Worm (Caenorhabditis elegans) whole organism, L4 larva: ENCODE measurements around the gene abhd-12.

Experiments
- F10B5.3 ChIP-seq: sonication (generic microtip); optimal IDR thresholded peaks from 2 replicates; lab custom pipeline; 2016; ENCODE audit warnings: mild to moderate bottlenecking, missing genetic modification characterization, missing compliant biosample characterization
- F37D6.2 ChIP-seq: sonication (generic microtip); optimal IDR thresholded peaks from 2 replicates; lab custom pipeline; 2016; ENCODE audit warnings: mild to moderate bottlenecking, missing genetic modification characterization, missing compliant biosample characterization
- R02D3.7 ChIP-seq: fragments of 150-350 bp; sonication (generic microtip); optimal IDR thresholded peaks from 3 replicates; lab custom pipeline; 2014; ENCODE audit warnings: missing biosample characterization, missing genetic modification characterization
- T20F7.1 ChIP-seq: fragments of 200-800 bp; sonication (Bioruptor generic); optimal IDR thresholded peaks from 2 replicates; lab custom pipeline; 2018; ENCODE audit warnings: mild to moderate bottlenecking, missing genetic modification characterization, missing compliant biosample characterization
- T26A8.4 ChIP-seq: fragments of 200-800 bp; sonication (Bioruptor generic); IDR thresholded peaks from 2 replicates; pipeline ENCODE4 v1.3.6; 2022; ENCODE audit warnings: missing genetic modification characterization, missing compliant biosample characterization
- Y5F2A.4 ChIP-seq: fragments of 200-800 bp; sonication (Bioruptor generic); optimal IDR thresholded peaks from 2 replicates; lab custom pipeline; 2018; ENCODE audit warnings: mild to moderate bottlenecking, missing genetic modification characterization, missing compliant biosample characterization
- Y75B8A.6 ChIP-seq: fragments of 200-800 bp; sonication (Bioruptor generic); IDR thresholded peaks from 2 replicates; pipeline ENCODE4 v1.3.6; 2022; ENCODE audit warnings: missing genetic modification reagents, missing genetic modification characterization, missing compliant biosample characterization
- aha-1 ChIP-seq: fragments of 150-350 bp; peaks from one replicate; lab custom pipeline; 2014; ENCODE audit warnings: missing biosample characterization, missing genetic modification characterization
- ctbp-1 ChIP-seq: fragments of 200-800 bp; sonication (Bioruptor generic); IDR thresholded peaks from 2 replicates; pipeline ENCODE4 v1.3.6; 2022; ENCODE audit warnings: missing genetic modification reagents, missing genetic modification characterization, missing compliant biosample characterization
- daf-12 ChIP-seq: fragments of 150-350 bp; optimal IDR thresholded peaks from 2 replicates; lab custom pipeline; 2014; ENCODE audit warnings: missing biosample characterization, missing genetic modification reagents, missing genetic modification characterization
- daf-16 ChIP-seq, 3 experiments: sonication (generic microtip); optimal IDR thresholded peaks; 2 replicates each; lab custom pipeline; 2016 to 2017; ENCODE audit warnings: missing genetic modification characterization in 3 of 3, missing genetic modification reagents in 3 of 3, mild to moderate bottlenecking in 2 of 3, missing compliant biosample characterization in 2 of 3, missing biosample characterization in 1 of 3, moderate library complexity in 1 of 3
- daf-8 ChIP-seq: fragments of 200-800 bp; sonication (Bioruptor generic); IDR thresholded peaks from 2 replicates; pipeline ENCODE4 v1.3.6; 2022; ENCODE audit warnings: missing genetic modification characterization, missing compliant biosample characterization
- dpl-1 ChIP-seq: fragments of 150-350 bp; optimal IDR thresholded peaks from 2 replicates; lab custom pipeline; 2014; ENCODE audit warnings: missing biosample characterization, missing genetic modification reagents, missing genetic modification characterization
- dve-1 ChIP-seq: sonication (generic microtip); optimal IDR thresholded peaks from 2 replicates; lab custom pipeline; 2017; ENCODE audit warnings: antibody characterized with exemption, mild to moderate bottlenecking, missing genetic modification characterization, missing compliant biosample characterization; ENCODE audit not compliant: insufficient read depth
- egl-43 ChIP-seq: fragments of 200-800 bp; sonication (Bioruptor generic); IDR thresholded peaks from 2 replicates; pipeline ENCODE4 v1.3.6; 2022; ENCODE audit warnings: missing genetic modification reagents, missing genetic modification characterization, missing compliant biosample characterization
- fkh-10 ChIP-seq: fragments of 150-350 bp; optimal IDR thresholded peaks from 2 replicates; lab custom pipeline; 2014; ENCODE audit warnings: missing biosample characterization, missing genetic modification reagents, missing genetic modification characterization
- gei-8 ChIP-seq: fragments of 200-800 bp; sonication (Bioruptor generic); optimal IDR thresholded peaks from 2 replicates; lab custom pipeline; 2018; ENCODE audit warnings: mild to moderate bottlenecking, missing genetic modification characterization, missing compliant biosample characterization
- hif-1 ChIP-seq, 2 experiments: sonication (generic microtip); optimal IDR thresholded peaks; 2 replicates each; lab custom pipeline; 2016 to 2017; ENCODE audit warnings: missing compliant biosample characterization in 2 of 2, missing genetic modification characterization in 2 of 2, missing genetic modification reagents in 2 of 2, missing genotype in 2 of 2, mild to moderate bottlenecking in 1 of 2
- hlh-30 ChIP-seq: sonication (generic microtip); optimal IDR thresholded peaks from 2 replicates; lab custom pipeline; 2017; ENCODE audit warnings: antibody characterized with exemption, mild to moderate bottlenecking, missing genetic modification characterization, missing compliant biosample characterization; ENCODE audit not compliant: insufficient read depth
- hmg-1.1 ChIP-seq: fragments of 200-800 bp; sonication (Bioruptor generic); IDR thresholded peaks from 2 replicates; pipeline ENCODE4 v1.3.6; 2022; ENCODE audit warnings: missing genetic modification reagents, missing genetic modification characterization, missing compliant biosample characterization
- lir-3 ChIP-seq: sonication (generic microtip); optimal IDR thresholded peaks from 2 replicates; lab custom pipeline; 2016; ENCODE audit warnings: mild to moderate bottlenecking, missing genetic modification characterization, missing compliant biosample characterization
- lsy-2 ChIP-seq, 2 experiments: fragments of 150-350 bp in 1 of 2; sonication (generic microtip) in 1 of 2; optimal IDR thresholded peaks; 2 replicates each; lab custom pipeline; 2014 to 2017; ENCODE audit warnings: missing biosample characterization in 2 of 2, missing genetic modification characterization in 2 of 2
- madf-5 ChIP-seq, 2 experiments: fragments of 200-800 bp; sonication (Bioruptor generic); IDR thresholded peaks; 2 replicates each; pipeline ENCODE4 v1.3.6; 2022; ENCODE audit warnings: missing compliant biosample characterization in 2 of 2, missing genetic modification characterization in 2 of 2
- madf-9 ChIP-seq: fragments of 200-800 bp; sonication (Bioruptor generic); conservative IDR thresholded peaks from 2 replicates; pipeline ENCODE4 v1.3.6; 2022; ENCODE audit warnings: missing genetic modification reagents, missing genetic modification characterization, missing compliant biosample characterization
- mdl-1 ChIP-seq, 2 experiments: fragments of 150-350 bp in 1 of 2; sonication (generic microtip) in 1 of 2; optimal IDR thresholded peaks; 2 replicates each; lab custom pipeline; 2014 to 2017; ENCODE audit warnings: missing biosample characterization in 2 of 2, missing genetic modification characterization in 2 of 2
- mep-1 ChIP-seq: fragments of 150-350 bp; sonication (generic microtip); optimal IDR thresholded peaks from 3 replicates; lab custom pipeline; 2014; ENCODE audit warnings: missing biosample characterization, missing genetic modification characterization
- mes-2 ChIP-seq: sonication (generic microtip); optimal IDR thresholded peaks from 2 replicates; lab custom pipeline; 2016; ENCODE audit warnings: missing genotype, mild to moderate bottlenecking, missing genetic modification characterization, missing compliant biosample characterization; ENCODE audit not compliant: poor library complexity, severe bottlenecking
- mxl-2 ChIP-seq: fragments of 200-800 bp; sonication (Bioruptor generic); conservative IDR thresholded peaks from 2 replicates; pipeline ENCODE4 v1.3.6; 2022; ENCODE audit warnings: missing genetic modification reagents, missing genetic modification characterization, missing compliant biosample characterization
- nhr-28 ChIP-seq: fragments of 150-350 bp; optimal IDR thresholded peaks from 2 replicates; lab custom pipeline; 2014; ENCODE audit warnings: missing biosample characterization, missing genetic modification characterization
- nhr-41 ChIP-seq: fragments of 200-800 bp; sonication (Bioruptor generic); IDR thresholded peaks from 2 replicates; pipeline ENCODE4 v1.3.6; 2022; ENCODE audit warnings: missing genetic modification reagents, missing genetic modification characterization, missing compliant biosample characterization
- nhr-42 ChIP-seq: fragments of 200-800 bp; sonication (Bioruptor generic); IDR thresholded peaks from 2 replicates; pipeline ENCODE4 v1.3.6; 2022; ENCODE audit warnings: missing genetic modification characterization, missing compliant biosample characterization
- nhr-48 ChIP-seq: sonication (generic microtip); optimal IDR thresholded peaks from 2 replicates; lab custom pipeline; 2016; ENCODE audit warnings: mild to moderate bottlenecking, missing genetic modification characterization, missing compliant biosample characterization
- nhr-6 ChIP-seq: fragments of 150-350 bp; optimal IDR thresholded peaks from 2 replicates; lab custom pipeline; 2014; ENCODE audit warnings: missing biosample characterization, missing genetic modification characterization
- nhr-76 ChIP-seq: fragments of 150-350 bp; optimal IDR thresholded peaks from 2 replicates; lab custom pipeline; 2014; ENCODE audit warnings: missing biosample characterization, missing genetic modification characterization
- nhr-77 ChIP-seq: fragments of 150-350 bp; optimal IDR thresholded peaks from 2 replicates; lab custom pipeline; 2014; ENCODE audit warnings: missing biosample characterization, missing genetic modification characterization
- pha-4 ChIP-seq, 2 experiments: fragments of 150-350 bp in 1 of 2; fragments of 200-800 bp in 1 of 2; sonication (Bioruptor generic) in 1 of 2; IDR thresholded peaks in 1 of 2; optimal IDR thresholded peaks in 1 of 2; 2 replicates each; pipeline versions ENCODE4 v1.3.6 to Lab custom; 2014 to 2022; ENCODE audit warnings: missing genetic modification characterization in 2 of 2, missing genetic modification reagents in 2 of 2, missing biosample characterization in 1 of 2, missing compliant biosample characterization in 1 of 2
- saeg-2 ChIP-seq: fragments of 200-800 bp; sonication (Bioruptor generic); IDR thresholded peaks from 2 replicates; pipeline ENCODE4 v1.3.6; 2022; ENCODE audit warnings: missing genetic modification reagents, missing genetic modification characterization, missing compliant biosample characterization
- snpc-1.2 ChIP-seq: fragments of 200-800 bp; sonication (Bioruptor generic); IDR thresholded peaks from 2 replicates; pipeline ENCODE4 v1.3.6; 2022; ENCODE audit warnings: missing genetic modification reagents, missing genetic modification characterization, missing compliant biosample characterization
- tra-1 ChIP-seq: fragments of 200-800 bp; sonication (Bioruptor generic); IDR thresholded peaks from 2 replicates; pipeline ENCODE4 v1.3.6; 2022; ENCODE audit warnings: missing genetic modification reagents, missing genetic modification characterization, missing compliant biosample characterization
- unc-39 ChIP-seq: sonication (generic microtip); optimal IDR thresholded peaks from 2 replicates; lab custom pipeline; 2017; ENCODE audit warnings: missing biosample characterization, missing genetic modification characterization
- unc-62 ChIP-seq, 3 experiments: fragments of 150-350 bp in 1 of 3; sonication (generic microtip); optimal IDR thresholded peaks in 2 of 3; peaks in 1 of 3; 1 replicate in 1 of 3; 2 replicates in 2 of 3; lab custom pipeline; 2014 to 2017; ENCODE audit warnings: missing biosample characterization in 3 of 3, missing genetic modification characterization in 3 of 3, missing genetic modification reagents in 3 of 3, missing genotype in 1 of 3
- vab-7 ChIP-seq: fragments of 200-800 bp; sonication (Bioruptor generic); IDR thresholded peaks from 2 replicates; pipeline ENCODE4 v1.3.6; 2022; ENCODE audit warnings: missing genetic modification reagents, missing genetic modification characterization, missing compliant biosample characterization
- zfp-3 ChIP-seq: fragments of 200-800 bp; sonication (Bioruptor generic); conservative IDR thresholded peaks from 2 replicates; pipeline ENCODE4 v1.3.6; 2022; ENCODE audit warnings: missing genetic modification reagents, missing genetic modification characterization, missing compliant biosample characterization

Gene abhd-12

DNA sequence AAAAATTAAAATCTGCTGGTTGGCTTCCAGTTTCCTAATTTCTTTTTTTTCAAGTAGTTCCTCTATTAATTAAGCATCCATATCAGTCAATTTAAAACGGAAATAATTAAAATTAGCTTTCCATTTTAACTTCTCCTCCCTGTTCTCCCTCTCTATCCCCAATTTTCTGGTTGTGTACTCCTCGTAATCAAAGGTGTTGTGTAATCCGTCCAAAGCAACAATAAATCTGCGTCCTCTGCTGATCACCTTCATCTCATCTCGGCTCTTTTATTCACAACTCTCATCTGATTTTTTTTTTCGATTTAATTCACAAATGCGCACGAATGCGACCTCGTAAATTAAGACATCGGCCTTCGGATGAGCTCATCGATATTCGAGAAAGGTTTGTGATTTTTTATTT, 12.2 kb downstream of the abhd-12 start, which contains the start of gene Y97E10AR.2:
TSS of gene Y97E10AR.2 (plus strand) at position 301 of the 400 bp plus-strand sequence.
- TF ChIP-seq lir-3 (no peak), Y75B8A.6 (no peak), pha-4 (GFP tag; IDR thresholded peaks at IDR 0.05; lab: Robert Waterston, UW) (no peak), pha-4 (tag; optimal IDR thresholded peaks at IDR 0.05; lab: Kevin White, UChicago) (no peak), nhr-28 (tag; lab: Kevin White, UChicago) (no peak), tra-1 (GFP tag; lab: Robert Waterston, UW) (no peak), unc-62 (GFP tag; optimal IDR thresholded peaks at IDR 0.05 in 1 of 2; lab: Kevin White, UChicago) (no peak), unc-62 (tag; optimal IDR thresholded peaks at IDR 0.05; lab: Kevin White, UChicago) (no peak), nhr-76 (tag; lab: Kevin White, UChicago) (no peak), saeg-2 (GFP tag; lab: Robert Waterston, UW) (no peak), mep-1 (tag; lab: Kevin White, UChicago) (no peak), daf-12 (no peak), hmg-1.1 (GFP tag; lab: Robert Waterston, UW) (no peak), madf-5 (GFP tag; IDR thresholded peaks at IDR 0.05; lab: Robert Waterston, UW) (no peak), F10B5.3 (tag; lab: Kevin White, UChicago) (no peak), ctbp-1 (GFP tag; lab: Robert Waterston, UW) (no peak), nhr-42 (GFP tag; lab: Robert Waterston, UW) (no peak)

DNA sequence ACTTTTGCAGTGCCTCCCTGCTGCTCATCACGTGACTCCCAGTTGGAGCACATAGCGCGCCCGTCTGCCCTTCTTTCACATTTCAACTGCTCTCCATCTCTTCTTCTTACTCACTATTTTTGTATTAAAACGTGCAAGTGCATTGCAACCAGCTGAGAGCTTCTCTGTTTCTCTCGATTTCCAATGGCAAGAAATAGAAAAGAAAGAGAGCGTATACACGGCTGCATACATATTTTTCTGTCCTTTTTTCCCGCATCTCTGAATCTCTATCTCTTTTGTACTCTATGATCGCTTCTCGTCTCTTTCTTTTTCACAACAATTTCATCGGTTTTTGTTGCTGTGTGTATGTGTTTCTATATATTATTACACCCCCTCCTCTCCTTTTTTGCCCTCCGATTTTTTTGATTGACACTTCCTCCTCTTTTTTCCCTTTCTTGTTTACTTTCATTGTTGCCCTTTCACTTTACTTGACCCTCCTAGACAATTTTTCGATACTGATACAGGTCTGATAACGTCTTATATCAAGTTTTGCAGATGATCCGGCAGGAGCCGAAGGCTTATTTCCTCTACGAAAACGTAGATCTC, 17.3 kb downstream of the abhd-12 start, which contains the start of gene Y97E10AR.1:
TSS of gene Y97E10AR.1 (plus strand) at position 535 of the 585 bp plus-strand sequence.
- TF ChIP-seq gei-8, result peak; percentile 86
- TF ChIP-seq nhr-41, result peak; percentile 9; the same call in 1 of the 2 replicates
- no peak for TF ChIP-seq zfp-3 (GFP tag; lab: Robert Waterston, UW)
- TF ChIP-seq mep-1 (tag; lab: Kevin White, UChicago), result peak; percentile 84
- no peak for TF ChIP-seq unc-39
- TF ChIP-seq Y75B8A.6, result no peak
- no peak for TF ChIP-seq egl-43 (GFP tag; lab: Robert Waterston, UW)
- TF ChIP-seq nhr-6 (tag; lab: Kevin White, UChicago), result no peak
- TF ChIP-seq daf-16 (GFP tag; optimal IDR thresholded peaks at IDR 0.05; lab: Kevin White, UChicago), result peak in 1 of 2 experiments; percentile 75
- peak; percentile 87 for TF ChIP-seq daf-16 (tag; optimal IDR thresholded peaks at IDR 0.05; lab: Kevin White, UChicago)
- TF ChIP-seq Y5F2A.4 (GFP tag; lab: Kevin White, UChicago), result no peak
- peak; percentile 39 for TF ChIP-seq fkh-10 (GFP tag; lab: Kevin White, UChicago)
- peak; percentile 29 to 79 for TF ChIP-seq lsy-2 (tag; optimal IDR thresholded peaks at IDR 0.05; lab: Kevin White, UChicago)
- no peak for TF ChIP-seq vab-7 (GFP tag; lab: Robert Waterston, UW)
- peak; percentile 56; the same call in 1 of the 2 replicates for TF ChIP-seq pha-4 (GFP tag; IDR thresholded peaks at IDR 0.05; lab: Robert Waterston, UW)
- peak; percentile 39 for TF ChIP-seq pha-4 (tag; optimal IDR thresholded peaks at IDR 0.05; lab: Kevin White, UChicago)
- TF ChIP-seq dpl-1 (GFP tag; lab: Kevin White, UChicago), result peak; percentile 39
- TF ChIP-seq dve-1 (tag; lab: Kevin White, UChicago), result peak; percentile 73
- peak; percentile 76 for TF ChIP-seq nhr-77 (tag; lab: Kevin White, UChicago)
- TF ChIP-seq saeg-2 (GFP tag; lab: Robert Waterston, UW), result 0 out of 2 replicates have a peak, but pooled peaks have one; percentile 15
- 0 out of 2 replicates have a peak, but pooled peaks have one; percentile 39 for TF ChIP-seq T26A8.4 (GFP tag; lab: Robert Waterston, UW)
- TF ChIP-seq unc-62 (GFP tag; optimal IDR thresholded peaks at IDR 0.05 in 1 of 2; lab: Kevin White, UChicago), result peak in 1 of 2 experiments; percentile 99
- TF ChIP-seq unc-62 (tag; optimal IDR thresholded peaks at IDR 0.05; lab: Kevin White, UChicago), result peak; percentile 37
- TF ChIP-seq R02D3.7, result no peak
- no peak for TF ChIP-seq snpc-1.2 (GFP tag; lab: Robert Waterston, UW)
- peak; percentile 34 for TF ChIP-seq F37D6.2
- peak; percentile 95 for TF ChIP-seq hlh-30 (tag; lab: Kevin White, UChicago)
- peak; percentile 86 for TF ChIP-seq nhr-48
- 0 out of 2 replicates have a peak, but pooled peaks have one; percentile 42 for TF ChIP-seq mxl-2 (GFP tag; lab: Robert Waterston, UW)
- TF ChIP-seq hmg-1.1 (GFP tag; lab: Robert Waterston, UW), result peak; percentile 85
- TF ChIP-seq madf-9 (GFP tag; lab: Robert Waterston, UW), result peak; percentile 40; the same call in 1 of the 2 replicates
- peak; percentile 85 for TF ChIP-seq nhr-28 (tag; lab: Kevin White, UChicago)
- TF ChIP-seq hif-1 (tag; optimal IDR thresholded peaks at IDR 0.05; lab: Kevin White, UChicago), result peak in 1 of 2 experiments; percentile 78
- TF ChIP-seq aha-1 (tag; lab: Kevin White, UChicago), result peak; percentile 99
- TF ChIP-seq daf-8 (GFP tag; lab: Robert Waterston, UW), result no peak
- TF ChIP-seq mdl-1 (tag; optimal IDR thresholded peaks at IDR 0.05; lab: Kevin White, UChicago), result peak in 1 of 2 experiments; percentile 86
- TF ChIP-seq T20F7.1 (GFP tag; lab: Kevin White, UChicago), result peak; percentile 74
- 0 out of 2 replicates have a peak, but pooled peaks have one; percentile 28 for TF ChIP-seq tra-1 (GFP tag; lab: Robert Waterston, UW)
- peak; percentile 42 for TF ChIP-seq mes-2 (tag; lab: Kevin White, UChicago)
